Worm (Caenorhabditis elegans): ENCODE results near the gene sucg-1.

- TF ChIP-seq egl-27 (tag; optimal IDR thresholded peaks at IDR 0.05) (no peak), ztf-4 (tag; optimal IDR thresholded peaks at IDR 0.05) (no peak), ces-1 (GFP tag; optimal IDR thresholded peaks at IDR 0.05) (no peak), nhr-28 (tag; optimal IDR thresholded peaks at IDR 0.05) (no peak), efl-1 (optimal IDR thresholded peaks at IDR 0.05) (no peak), efl-1 (GFP tag; optimal IDR thresholded peaks at IDR 0.05 in 1 of 2) (no peak), fos-1 (tag; optimal IDR thresholded peaks at IDR 0.05) (no peak), ceh-82 (tag; optimal IDR thresholded peaks at IDR 0.05) (no peak), unc-62 (GFP tag; optimal IDR thresholded peaks at IDR 0.05) (no peak), nhr-84 (tag; optimal IDR thresholded peaks at IDR 0.05) (no peak)
Measured at ce11 chrIV:7717916-7718315, 10.8 kb upstream of the sucg-1 start, which contains the start of gene F33D4.6.

Data from whole organism, L1 larva.